Worm (Caenorhabditis elegans): ENCODE results near the gene mans-3.

Gene mans-3

DNA sequence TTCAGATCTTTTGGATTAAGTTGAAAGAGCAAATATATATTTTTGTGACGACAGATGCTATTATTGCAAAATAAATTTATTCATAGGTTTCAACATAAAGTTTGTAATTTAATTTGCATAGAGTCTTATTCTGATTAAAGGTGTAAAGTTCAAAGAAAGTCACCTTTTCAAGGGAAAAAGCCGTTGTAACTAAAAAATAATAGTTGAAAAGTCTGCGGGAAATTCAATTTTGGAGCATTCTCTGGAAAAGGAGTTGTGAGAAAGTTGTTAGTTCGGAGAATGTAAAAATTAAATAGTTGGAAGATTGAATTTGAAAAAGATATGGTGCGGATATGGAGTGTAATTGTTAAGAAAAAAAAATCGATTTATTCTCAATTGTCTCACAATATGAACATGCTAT lies 1.1 kb upstream of the mans-3 start:
- TF ChIP-seq zag-1 (tag; optimal IDR thresholded peaks at IDR 0.05) (no peak), ama-1 (optimal IDR thresholded peaks at IDR 0.05) (no peak), tbx-2 (tag; optimal IDR thresholded peaks at IDR 0.05) (no peak), mdl-1 (tag; optimal IDR thresholded peaks at IDR 0.05) (no peak), nfya-1 (tag; optimal IDR thresholded peaks at IDR 0.05; ENCODE audit: insufficient read depth) (no peak), elt-1 (tag; optimal IDR thresholded peaks at IDR 0.05) (no peak), ceh-16 (tag; optimal IDR thresholded peaks at IDR 0.05) (no peak), nhr-23 (tag; optimal IDR thresholded peaks at IDR 0.05) (no peak), jun-1 (tag; optimal IDR thresholded peaks at IDR 0.05) (no peak), fkh-2 (tag; optimal IDR thresholded peaks at IDR 0.05) (no peak), nhr-28 (tag; optimal IDR thresholded peaks at IDR 0.05) (no peak), ztf-11 (tag; optimal IDR thresholded peaks at IDR 0.05) (no peak), unc-62 (GFP tag; optimal IDR thresholded peaks at IDR 0.05) (no peak), elt-2 (tag; optimal IDR thresholded peaks at IDR 0.05) (no peak), elt-3 (tag; optimal IDR thresholded peaks at IDR 0.05) (no peak), ceh-28 (tag; optimal IDR thresholded peaks at IDR 0.05) (no peak)

DNA sequence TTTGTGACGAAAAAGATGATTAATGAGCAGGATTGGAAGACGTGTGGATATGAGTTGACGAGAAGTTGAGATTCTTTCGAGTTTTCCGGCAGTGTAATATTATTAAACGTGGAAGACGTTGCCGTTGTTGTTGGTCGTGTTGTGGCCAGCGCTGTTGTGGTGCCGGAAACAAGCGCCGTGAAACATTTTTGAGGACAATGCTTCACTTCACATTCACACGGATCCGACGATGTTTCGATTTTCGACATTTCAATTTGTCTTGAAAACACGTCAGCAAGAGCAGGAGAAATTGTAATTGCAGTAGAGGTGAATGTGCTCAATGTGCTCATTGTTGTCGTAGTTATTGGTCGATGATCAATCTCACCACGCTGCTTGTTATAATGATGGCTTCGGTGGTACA lies 3.6 kb downstream of the mans-3 start:
- TF ChIP-seq R02D3.7 (tag; optimal IDR thresholded peaks at IDR 0.05) (no peak), egl-27 (tag; optimal IDR thresholded peaks at IDR 0.05) (no peak), ama-1 (optimal IDR thresholded peaks at IDR 0.05) (no peak), nhr-23 (tag; optimal IDR thresholded peaks at IDR 0.05) (no peak), fkh-10 (GFP tag; optimal IDR thresholded peaks at IDR 0.05) (no peak), lsy-12 (tag; optimal IDR thresholded peaks at IDR 0.05) (no peak), nhr-12 (tag; optimal IDR thresholded peaks at IDR 0.05) (no peak), nfya-1 (tag; optimal IDR thresholded peaks at IDR 0.05; ENCODE audit: insufficient read depth) (no peak)

DNA sequence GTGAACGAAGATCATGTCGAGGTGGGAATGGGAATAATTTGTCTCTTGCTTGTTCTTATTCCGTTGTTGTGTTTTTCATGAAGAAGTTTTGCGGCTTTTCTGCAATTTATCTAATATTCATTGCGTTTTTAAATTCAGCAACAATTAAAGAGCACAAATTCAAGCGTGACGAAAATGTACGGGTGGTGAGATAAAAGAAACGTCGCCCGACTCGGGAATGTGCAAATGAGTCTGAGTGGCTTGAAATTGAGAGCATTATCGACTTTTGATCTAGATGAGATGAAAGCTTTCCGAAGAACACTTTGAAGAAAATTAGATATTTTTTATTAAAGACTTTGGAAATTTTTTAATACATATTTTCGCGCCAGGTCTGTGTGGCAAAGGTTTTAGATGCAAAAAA lies 5.9 kb downstream of the mans-3 start, which contains the start of gene T03G11.10:
Gene T03G11.10 (minus strand): TSS at position 101 of the 400 bp plus-strand sequence.
- no peak for TF ChIP-seq nhr-11 (tag; optimal IDR thresholded peaks at IDR 0.05)
- no peak for TF ChIP-seq R02D3.7 (tag; optimal IDR thresholded peaks at IDR 0.05)
- TF ChIP-seq zag-1 (tag; optimal IDR thresholded peaks at IDR 0.05), result no peak
- TF ChIP-seq nhr-237 (tag; optimal IDR thresholded peaks at IDR 0.05), result no peak
- no peak for TF ChIP-seq hmg-11 (tag; optimal IDR thresholded peaks at IDR 0.05)
- no peak for TF ChIP-seq nhr-23 (tag; optimal IDR thresholded peaks at IDR 0.05)

- no peak for TF ChIP-seq fkh-10 (GFP tag; optimal IDR thresholded peaks at IDR 0.05)
- no peak for TF ChIP-seq ztf-11 (tag; optimal IDR thresholded peaks at IDR 0.05)
- TF ChIP-seq nhr-25 (tag; optimal IDR thresholded peaks at IDR 0.05), result no peak
These were observed 9.1 kb downstream of the mans-3 start, which contains the start of gene zchc-1A for ce11 chrX:5174256-5174655. Gene zchc-1A, plus strand, starts transcription at chrX:5174369.

DNA sequence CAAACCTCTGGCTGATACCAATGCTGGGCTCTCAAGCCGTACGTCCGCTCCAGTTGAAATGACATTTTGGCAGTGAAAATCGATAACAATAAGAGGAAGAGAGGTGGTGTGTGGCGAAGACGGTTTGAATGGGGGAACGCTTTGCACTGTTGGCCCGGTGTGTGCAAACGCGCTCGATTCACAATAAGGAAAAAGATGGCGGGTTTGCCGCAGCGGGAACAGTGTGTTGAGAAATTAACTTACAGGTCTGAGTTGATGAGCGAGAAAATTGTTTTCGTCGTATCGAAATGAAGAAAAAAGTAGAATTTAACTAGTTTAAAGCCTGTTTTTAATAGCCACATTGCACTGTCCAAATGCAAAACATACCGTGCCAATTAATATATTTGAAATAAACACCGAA lies 13.9 kb downstream of the mans-3 start, which contains the start of gene metl-9:
Gene metl-9 (minus strand): TSS at position 101 of the 400 bp plus-strand sequence.
- TF ChIP-seq aly-2 (tag; optimal IDR thresholded peaks at IDR 0.05) (no peak), nhr-237 (tag; optimal IDR thresholded peaks at IDR 0.05) (no peak), ztf-4 (tag; optimal IDR thresholded peaks at IDR 0.05) (no peak)

ce11 chrX:5179874-5180273 lies 14.7 kb downstream of the mans-3 start, which contains the start of gene sru-48:
Gene sru-48, plus strand, starts transcription at chrX:5180174.
- TF ChIP-seq zag-1 (tag; optimal IDR thresholded peaks at IDR 0.05) (no peak), egl-5 (tag; optimal IDR thresholded peaks at IDR 0.05) (no peak), R02D3.7 (tag; optimal IDR thresholded peaks at IDR 0.05) (no peak)

DNA sequence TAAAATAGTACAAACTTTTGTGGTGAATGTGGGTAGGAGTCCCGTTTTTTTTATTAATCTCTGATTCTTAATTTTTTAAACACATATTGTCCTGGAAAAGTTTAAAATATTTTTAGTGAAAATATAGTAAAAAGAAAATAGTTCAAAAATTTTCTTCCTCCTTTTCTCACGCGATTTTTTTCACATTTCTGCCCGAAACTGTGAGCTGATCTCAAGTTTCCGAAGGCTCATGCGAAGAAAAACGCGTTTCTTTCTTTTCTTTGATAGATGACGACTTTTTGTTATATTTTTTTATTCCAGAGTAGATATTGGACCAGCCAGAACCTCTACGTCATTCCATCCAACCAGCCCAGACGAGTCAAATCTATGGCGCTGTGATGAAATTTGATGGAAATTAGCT lies 18.7 kb downstream of the mans-3 start, which contains the start of gene T03G11.9:
Gene T03G11.9 (plus strand): TSS at position 301 of the 400 bp plus-strand sequence.
- TF ChIP-seq mdl-1 (tag; optimal IDR thresholded peaks at IDR 0.05) (no peak), egl-5 (tag; optimal IDR thresholded peaks at IDR 0.05) (no peak), sea-2 (GFP tag; optimal IDR thresholded peaks at IDR 0.05) (no peak), tbx-2 (tag; optimal IDR thresholded peaks at IDR 0.05) (no peak), nhr-237 (tag; optimal IDR thresholded peaks at IDR 0.05) (no peak), nfya-1 (tag; optimal IDR thresholded peaks at IDR 0.05; ENCODE audit: insufficient read depth) (no peak), fkh-10 (GFP tag; optimal IDR thresholded peaks at IDR 0.05) (no peak), nhr-23 (tag; optimal IDR thresholded peaks at IDR 0.05) (no peak), fkh-2 (tag; optimal IDR thresholded peaks at IDR 0.05) (no peak), R02D3.7 (tag; optimal IDR thresholded peaks at IDR 0.05) (no peak), jun-1 (tag; optimal IDR thresholded peaks at IDR 0.05) (no peak), pqm-1 (tag; optimal IDR thresholded peaks at IDR 0.05) (no peak), nhr-67 (tag; optimal IDR thresholded peaks at IDR 0.05) (no peak), lsy-12 (tag; optimal IDR thresholded peaks at IDR 0.05) (no peak)
